Worm (Caenorhabditis elegans): ENCODE data around the gene gpd-2.

ce11 chrX:3114306-3115133, at the start of gene gpd-2:
- TF ChIP-seq nhr-11 (tag; optimal IDR thresholded peaks at IDR 0.05) (no peak), ama-1 (optimal IDR thresholded peaks at IDR 0.05) (no peak), sox-4 (tag; optimal IDR thresholded peaks at IDR 0.05) (no peak), ceh-88 (GFP tag; IDR thresholded peaks at IDR 0.05) (no peak)
